Fruit fly (Drosophila melanogaster) whole organism, embryonic: ENCODE measurements around the gene Grip91.

Source experiments
- Bdp1 ChIP-seq: fragments of 200-800 bp; sonication (Bioruptor generic); optimal IDR thresholded peaks from 3 replicates; lab custom pipeline; 2016; ENCODE audit warnings: missing biosample characterization, missing genetic modification characterization
- Blimp-1 ChIP-seq: fragments of 200-800 bp; sonication (Bioruptor generic); optimal IDR thresholded peaks from 3 replicates; lab custom pipeline; 2018; ENCODE audit warnings: missing biosample characterization, missing genetic modification characterization, mild to moderate bottlenecking, moderate library complexity, missing genetic modification reagents
- CG10209 ChIP-seq: fragments of 200-800 bp; sonication (Bioruptor generic); optimal IDR thresholded peaks from 3 replicates; lab custom pipeline; 2017; ENCODE audit warnings: missing biosample characterization, mild to moderate bottlenecking, missing genetic modification characterization, missing genetic modification reagents
- CG10654 ChIP-seq: fragments of 200-800 bp; sonication (Bioruptor generic); optimal IDR thresholded peaks from 2 replicates; lab custom pipeline; 2016; ENCODE audit warnings: missing biosample characterization, missing genetic modification characterization
- CG10979 ChIP-seq: fragments of 200-800 bp; sonication (Bioruptor generic); optimal IDR thresholded peaks from 2 replicates; lab custom pipeline; 2018; ENCODE audit warnings: missing biosample characterization, mild to moderate bottlenecking, missing genetic modification characterization, moderate library complexity
- CG11398 ChIP-seq: fragments of 200-800 bp; sonication (Bioruptor generic); optimal IDR thresholded peaks from 2 replicates; lab custom pipeline; 2016; ENCODE audit warnings: missing biosample characterization, missing genetic modification characterization
- CG11456 ChIP-seq: fragments of 200-800 bp; sonication (Bioruptor generic); IDR thresholded peaks from 3 replicates; pipeline ENCODE4 v1.3.6; 2022; ENCODE audit warnings: missing biosample characterization, missing genetic modification characterization
- CG12155 ChIP-seq: fragments of 200-800 bp; sonication (Bioruptor generic); optimal IDR thresholded peaks from 3 replicates; lab custom pipeline; 2016; ENCODE audit warnings: missing biosample characterization, missing genetic modification characterization
- CG1233 ChIP-seq: fragments of 200-800 bp; sonication (Bioruptor generic); optimal IDR thresholded peaks from 4 replicates; lab custom pipeline; 2018; ENCODE audit warnings: missing biosample characterization, mild to moderate bottlenecking, missing genetic modification characterization
- CG13775 ChIP-seq: fragments of 200-800 bp; sonication (Bioruptor generic); optimal IDR thresholded peaks from 3 replicates; lab custom pipeline; 2017; ENCODE audit warnings: missing biosample characterization, mild to moderate bottlenecking, missing genetic modification characterization
- CG15514 ChIP-seq: fragments of 200-800 bp; sonication (Bioruptor generic); optimal IDR thresholded peaks from 3 replicates; lab custom pipeline; 2017; ENCODE audit warnings: missing biosample characterization, missing genetic modification characterization, mild to moderate bottlenecking, moderate library complexity, missing genetic modification reagents
- CG1647 ChIP-seq: fragments of 200-800 bp; sonication (Bioruptor generic); optimal IDR thresholded peaks from 3 replicates; lab custom pipeline; 2016; ENCODE audit warnings: missing biosample characterization, missing genetic modification characterization
- CG16813 ChIP-seq: fragments of 200-800 bp; sonication (Bioruptor generic); IDR thresholded peaks from 3 replicates; pipeline ENCODE4 v1.3.6; 2022; ENCODE audit warnings: missing biosample characterization, missing genetic modification characterization; ENCODE audit not compliant: partially characterized antibody
- CG17328 ChIP-seq: fragments of 200-800 bp; sonication (Bioruptor generic); IDR thresholded peaks from 2 replicates; pipeline ENCODE4 v1.3.6; 2022; ENCODE audit warnings: missing biosample characterization, missing genetic modification characterization
- CG17385 ChIP-seq: fragments of 200-800 bp; sonication (Bioruptor generic); optimal IDR thresholded peaks from 3 replicates; lab custom pipeline; 2018; ENCODE audit warnings: missing biosample characterization, mild to moderate bottlenecking, missing genetic modification characterization
- CG1792 ChIP-seq: fragments of 200-800 bp; sonication (Bioruptor generic); optimal IDR thresholded peaks from 2 replicates; lab custom pipeline; 2016; ENCODE audit warnings: missing biosample characterization, missing genetic modification characterization
- CG18599 ChIP-seq: fragments of 200-800 bp; sonication (Bioruptor generic); optimal IDR thresholded peaks from 3 replicates; lab custom pipeline; 2017; ENCODE audit warnings: missing biosample characterization, missing genetic modification characterization, mild to moderate bottlenecking, moderate library complexity, missing genetic modification reagents
- CG2875 ChIP-seq: fragments of 200-800 bp; sonication (Bioruptor generic); optimal IDR thresholded peaks from 2 replicates; lab custom pipeline; 2017; ENCODE audit warnings: missing biosample characterization, mild to moderate bottlenecking, missing genetic modification characterization, missing genetic modification reagents
- CG30020 ChIP-seq: fragments of 200-800 bp; optimal IDR thresholded peaks from 2 replicates; lab custom pipeline; 2019; ENCODE audit warnings: missing biosample characterization, mild to moderate bottlenecking, missing genetic modification characterization, moderate library complexity
- CG32532 ChIP-seq: fragments of 200-800 bp; sonication (Bioruptor generic); IDR thresholded peaks from 2 replicates; pipeline ENCODE4 v1.3.6; 2022; ENCODE audit warnings: missing biosample characterization, missing genetic modification characterization
- CG4404 ChIP-seq: fragments of 200-800 bp; sonication (Bioruptor generic); IDR thresholded peaks from 2 replicates; pipeline ENCODE4 v1.3.6; 2022; ENCODE audit warnings: missing biosample characterization, missing genetic modification characterization
- CG6175 ChIP-seq: fragments of 200-800 bp; sonication (Bioruptor generic); IDR thresholded peaks from 3 replicates; pipeline ENCODE4 v1.3.6; 2022; ENCODE audit warnings: missing biosample characterization, missing genetic modification characterization
- CG6683 ChIP-seq: fragments of 200-800 bp; sonication (Bioruptor generic); optimal IDR thresholded peaks from 2 replicates; lab custom pipeline; 2017; ENCODE audit warnings: missing biosample characterization, mild to moderate bottlenecking, missing genetic modification characterization, missing genetic modification reagents
- CG7786 ChIP-seq: fragments of 200-800 bp; sonication (Bioruptor generic); optimal IDR thresholded peaks from 2 replicates; lab custom pipeline; 2016; ENCODE audit warnings: missing biosample characterization, missing genetic modification characterization
- CG8478 ChIP-seq: fragments of >200 bp; optimal IDR thresholded peaks from 2 replicates; lab custom pipeline; 2018
- CG9817 ChIP-seq: fragments of 200-800 bp; sonication (Bioruptor generic); optimal IDR thresholded peaks from 2 replicates; lab custom pipeline; 2018; ENCODE audit warnings: missing biosample characterization, mild to moderate bottlenecking, missing genetic modification characterization, moderate library complexity
- Chrac-16 ChIP-seq: fragments of 200-800 bp; sonication (Bioruptor generic); optimal IDR thresholded peaks from 3 replicates; lab custom pipeline; 2016; ENCODE audit warnings: missing biosample characterization, missing genetic modification characterization
- D ChIP-seq, 2 experiments: fragments of 200-800 bp in 1 of 2; fragments of >200 bp in 1 of 2; sonication (Bioruptor generic) in 1 of 2; optimal IDR thresholded peaks; 2 replicates in 1 of 2; 3 replicates in 1 of 2; lab custom pipeline; 2017; ENCODE audit warnings: mild to moderate bottlenecking in 1 of 2, missing biosample characterization in 1 of 2, missing genetic modification characterization in 1 of 2, missing genetic modification reagents in 1 of 2
- Doc2 ChIP-seq: fragments of 200-800 bp; sonication (Bioruptor generic); IDR thresholded peaks from 2 replicates; pipeline ENCODE4 v1.3.6; 2022; ENCODE audit warnings: missing biosample characterization, missing genetic modification characterization
- ERR ChIP-seq: fragments of 200-800 bp; sonication (Bioruptor generic); optimal IDR thresholded peaks from 2 replicates; lab custom pipeline; 2016; ENCODE audit warnings: missing biosample characterization, missing genetic modification characterization
- HLH3B ChIP-seq: fragments of 200-800 bp; sonication (Bioruptor generic); IDR thresholded peaks from 2 replicates; pipeline ENCODE4 v1.3.6; 2022; ENCODE audit warnings: missing biosample characterization, missing genetic modification characterization
- HLHmδ ChIP-seq: fragments of 200-800 bp; sonication (Bioruptor generic); optimal IDR thresholded peaks from 2 replicates; lab custom pipeline; 2018; ENCODE audit warnings: missing biosample characterization, mild to moderate bottlenecking, missing genetic modification characterization, moderate library complexity
- Mrtf ChIP-seq: fragments of 200-800 bp; sonication (Bioruptor generic); IDR thresholded peaks from 3 replicates; pipeline ENCODE4 v1.3.6; 2022; ENCODE audit warnings: missing biosample characterization, missing genetic modification characterization
- Nf-YB ChIP-seq: fragments of 200-800 bp; sonication (Bioruptor generic); optimal IDR thresholded peaks from 3 replicates; lab custom pipeline; 2019; ENCODE audit warnings: missing biosample characterization, mild to moderate bottlenecking, missing genetic modification characterization, moderate library complexity
- NfI ChIP-seq: fragments of 200-800 bp; sonication (Bioruptor generic); optimal IDR thresholded peaks from 3 replicates; lab custom pipeline; 2018; ENCODE audit warnings: missing biosample characterization, mild to moderate bottlenecking, missing genetic modification characterization, moderate library complexity
- Xrp1 ChIP-seq: fragments of 200-800 bp; sonication (Bioruptor generic); IDR thresholded peaks from 2 replicates; pipeline ENCODE4 v1.3.6; 2022; ENCODE audit warnings: missing biosample characterization, missing genetic modification characterization
- ash1 ChIP-seq: fragments of 200-800 bp; sonication (Bioruptor generic); optimal IDR thresholded peaks from 2 replicates; lab custom pipeline; 2018; ENCODE audit warnings: missing biosample characterization, mild to moderate bottlenecking, missing genetic modification characterization
- crp ChIP-seq, 2 experiments: fragments of 200-800 bp; sonication (Bioruptor generic); optimal IDR thresholded peaks; 2 replicates in 1 of 2; 3 replicates in 1 of 2; lab custom pipeline; 2017; ENCODE audit warnings: missing biosample characterization in 2 of 2, missing genetic modification characterization in 2 of 2, mild to moderate bottlenecking in 1 of 2, moderate library complexity in 1 of 2
- da ChIP-seq: fragments of 200-800 bp; sonication (Bioruptor generic); optimal IDR thresholded peaks from 2 replicates; lab custom pipeline; 2016; ENCODE audit warnings: missing biosample characterization, missing genetic modification characterization
- ems ChIP-seq: fragments of 200-800 bp; sonication (Bioruptor generic); optimal IDR thresholded peaks from 3 replicates; lab custom pipeline; 2016; ENCODE audit warnings: missing biosample characterization, missing genetic modification characterization
- esg ChIP-seq: fragments of 200-800 bp; sonication (Bioruptor generic); conservative IDR thresholded peaks from 2 replicates; pipeline ENCODE4 v1.3.6; 2022; ENCODE audit warnings: missing biosample characterization, missing genetic modification characterization
- eve ChIP-seq, 2 experiments: fragments of >200 bp; optimal IDR thresholded peaks; 2 replicates each; lab custom pipeline; 2017; ENCODE audit warnings: missing biosample characterization in 2 of 2, missing genetic modification characterization in 2 of 2
- gro ChIP-seq: fragments of 200-800 bp; sonication (Bioruptor generic); optimal IDR thresholded peaks from 2 replicates; lab custom pipeline; 2016; ENCODE audit warnings: missing biosample characterization, missing genetic modification characterization
- hbn ChIP-seq: fragments of 200-800 bp; sonication (Bioruptor generic); IDR thresholded peaks from 2 replicates; pipeline ENCODE4 v1.3.6; 2022; ENCODE audit warnings: missing biosample characterization, missing genetic modification characterization; ENCODE audit not compliant: partially characterized antibody
- kni ChIP-seq: fragments of 200-800 bp; sonication (Bioruptor generic); optimal IDR thresholded peaks from 3 replicates; lab custom pipeline; 2017; ENCODE audit warnings: mild to moderate bottlenecking, missing biosample characterization, missing genetic modification reagents, missing genetic modification characterization
- maf-S ChIP-seq: fragments of 200-800 bp; sonication (Bioruptor generic); optimal IDR thresholded peaks from 2 replicates; lab custom pipeline; 2016; ENCODE audit warnings: missing biosample characterization, missing genetic modification characterization
- phol ChIP-seq: fragments of 200-800 bp; sonication (Bioruptor generic); optimal IDR thresholded peaks from 3 replicates; lab custom pipeline; 2018; ENCODE audit warnings: missing biosample characterization, mild to moderate bottlenecking, missing genetic modification characterization, moderate library complexity
- unc-4 ChIP-seq: fragments of 200-800 bp; sonication (Bioruptor generic); IDR thresholded peaks from 2 replicates; pipeline ENCODE4 v1.3.6; 2022; ENCODE audit warnings: missing biosample characterization, missing genetic modification characterization; ENCODE audit not compliant: partially characterized antibody

Gene Grip91

dm6 chrX:13783958-13784907 is 39.8 kb upstream of the Grip91 start (continued):
- TF ChIP-seq CG32532 (GFP tag; lab: Robert Waterston, UW) (no peak; the same call in 1 of the 2 replicates), CG17328 (no peak), gro (GFP tag; lab: Kevin White, UChicago) (no peak), CG16813 (GFP tag; lab: Robert Waterston, UW) (no peak), Blimp-1 (GFP tag; lab: Kevin White, UChicago) (peak; percentile 60), CG12155 (GFP tag; lab: Kevin White, UChicago) (peak; percentile 21), CG6683 (GFP tag; lab: Kevin White, UChicago) (no peak), crp (GFP tag; optimal IDR thresholded peaks at IDR 0.05; lab: Kevin White, UChicago) (no peak), maf-S (GFP tag; lab: Kevin White, UChicago) (peak; percentile 14), CG10654 (GFP tag; lab: Kevin White, UChicago) (peak; percentile 24), CG11456 (GFP tag; lab: Robert Waterston, UW) (no peak), CG13775 (GFP tag; lab: Kevin White, UChicago) (peak; percentile 16), da (GFP tag; lab: Kevin White, UChicago) (no peak), CG1233 (GFP tag; lab: Kevin White, UChicago) (no peak), D (optimal IDR thresholded peaks at IDR 0.05; lab: Kevin White, UChicago) (no peak), D (GFP tag; optimal IDR thresholded peaks at IDR 0.05; lab: Kevin White, UChicago) (peak; percentile 47), CG6175 (no peak), CG4404 (GFP tag; lab: Robert Waterston, UW) (0 out of 2 replicates have a peak, but pooled peaks have one; percentile 7), phol (tag; lab: Kevin White, UChicago) (peak; percentile 76), CG1647 (GFP tag; lab: Kevin White, UChicago) (no peak), CG10209 (GFP tag; lab: Kevin White, UChicago) (peak; percentile 42), esg (no peak), kni (GFP tag; lab: Kevin White, UChicago) (no peak), Chrac-16 (GFP tag; lab: Kevin White, UChicago) (peak; percentile 32), CG1792 (no peak), CG9817 (tag; lab: Kevin White, UChicago) (peak; percentile 38), CG2875 (peak; percentile 42), hbn (GFP tag; lab: Robert Waterston, UW) (no peak), ash1 (GFP tag; lab: Kevin White, UChicago) (no peak), CG17385 (GFP tag; lab: Kevin White, UChicago) (peak; percentile 75), Mrtf (GFP tag; lab: Robert Waterston, UW) (no peak), eve (GFP tag; optimal IDR thresholded peaks at IDR 0.05; lab: Kevin White, UChicago) (peak in 1 of 2 experiments; percentile 58), CG18599 (GFP tag; lab: Kevin White, UChicago) (peak; percentile 54), ERR (no peak), HLHmδ (GFP tag; lab: Kevin White, UChicago) (no peak), CG30020 (tag; lab: Kevin White, UChicago) (no peak), CG15514 (peak; percentile 18), NfI (peak; percentile 42), ems (peak; percentile 44), CG10979 (peak; percentile 74), HLH3B (GFP tag; lab: Robert Waterston, UW) (peak; percentile 45; the same call in 1 of the 2 replicates), Bdp1 (GFP tag; lab: Kevin White, UChicago) (no peak), CG11398 (no peak), Doc2 (GFP tag; lab: Robert Waterston, UW) (no peak), CG7786 (GFP tag; lab: Kevin White, UChicago) (no peak), unc-4 (GFP tag; lab: Robert Waterston, UW) (no peak), Nf-YB (GFP tag; lab: Kevin White, UChicago) (no peak), CG8478 (lab: Kevin White, UChicago) (no peak), Xrp1 (peak; percentile 56)
